Worm (Caenorhabditis elegans) whole organism, L3 larva: Measurements from ENCODE around the gene C08F1.6.

ENCODE experiments used
- R02D3.7 ChIP-seq: fragments of 150-350 bp; optimal IDR thresholded peaks from 2 replicates; lab custom pipeline; 2014; ENCODE audit warnings: missing biosample characterization, missing genetic modification characterization
- ZK546.5 ChIP-seq: sonication (generic microtip); optimal IDR thresholded peaks from 2 replicates; lab custom pipeline; 2017; ENCODE audit warnings: missing biosample characterization, missing genetic modification characterization
- aly-2 ChIP-seq: fragments of 150-350 bp; optimal IDR thresholded peaks from 2 replicates; lab custom pipeline; 2014; ENCODE audit warnings: missing biosample characterization, missing genetic modification characterization
- ceh-16 ChIP-seq: sonication (generic microtip); optimal IDR thresholded peaks from 2 replicates; lab custom pipeline; 2017; ENCODE audit warnings: missing biosample characterization, missing genetic modification characterization
- ceh-28 ChIP-seq: fragments of 150-350 bp; optimal IDR thresholded peaks from 2 replicates; lab custom pipeline; 2014; ENCODE audit warnings: missing biosample characterization, missing genetic modification reagents, missing genetic modification characterization
- ceh-9 ChIP-seq: sonication (generic microtip); optimal IDR thresholded peaks from 2 replicates; lab custom pipeline; 2018; ENCODE audit warnings: missing biosample characterization, missing genetic modification characterization
- egl-27 ChIP-seq: sonication (generic microtip); optimal IDR thresholded peaks from 4 replicates; lab custom pipeline; 2017; ENCODE audit warnings: missing biosample characterization, missing genetic modification reagents, missing genetic modification characterization
- egl-5 ChIP-seq: fragments of 150-350 bp; optimal IDR thresholded peaks from 2 replicates; lab custom pipeline; 2017; ENCODE audit warnings: missing biosample characterization, missing genetic modification reagents, missing genetic modification characterization, inconsistent platforms
- elt-1 ChIP-seq: fragments of 150-350 bp; optimal IDR thresholded peaks from 2 replicates; lab custom pipeline; 2014; ENCODE audit warnings: missing biosample characterization, missing genetic modification characterization
- elt-3 ChIP-seq, 3 experiments: fragments of 150-350 bp in 1 of 3; sonication (generic microtip) in 2 of 3; optimal IDR thresholded peaks; 2 replicates in 2 of 3; 4 replicates in 1 of 3; lab custom pipeline; 2014 to 2017; ENCODE audit warnings: missing biosample characterization in 3 of 3, missing genetic modification characterization in 3 of 3
- eor-1 ChIP-seq, 2 experiments: fragments of 150-350 bp; optimal IDR thresholded peaks; 2 replicates each; lab custom pipeline; 2014 to 2018; ENCODE audit warnings: missing biosample characterization in 2 of 2, missing genetic modification characterization in 2 of 2
- fkh-2 ChIP-seq: fragments of 150-350 bp; optimal IDR thresholded peaks from 2 replicates; lab custom pipeline; 2014; ENCODE audit warnings: missing biosample characterization, missing genetic modification reagents, missing genetic modification characterization
- fos-1 ChIP-seq: fragments of 150-350 bp; optimal IDR thresholded peaks from 2 replicates; lab custom pipeline; 2014; ENCODE audit warnings: missing biosample characterization, missing genetic modification characterization
- hmg-11 ChIP-seq: sonication (generic microtip); optimal IDR thresholded peaks from 2 replicates; lab custom pipeline; 2016; ENCODE audit warnings: missing genetic modification characterization, missing compliant biosample characterization
- jun-1 ChIP-seq: fragments of 150-350 bp; optimal IDR thresholded peaks from 2 replicates; lab custom pipeline; 2014; ENCODE audit warnings: missing biosample characterization, missing genetic modification reagents, missing genetic modification characterization
- lin-15B ChIP-seq: fragments of 150-350 bp; optimal IDR thresholded peaks from 2 replicates; lab custom pipeline; 2014; ENCODE audit warnings: missing biosample characterization, missing genetic modification characterization
- lin-39 ChIP-seq: fragments of 150-350 bp; optimal IDR thresholded peaks from 2 replicates; lab custom pipeline; 2018; ENCODE audit warnings: missing biosample characterization, missing genetic modification reagents, missing genetic modification characterization
- mdl-1 ChIP-seq: fragments of 150-350 bp; optimal IDR thresholded peaks from 2 replicates; lab custom pipeline; 2014; ENCODE audit warnings: missing biosample characterization, missing genetic modification characterization
- mml-1 ChIP-seq: fragments of 150-350 bp; sonication (generic microtip); optimal IDR thresholded peaks from 3 replicates; lab custom pipeline; 2014; ENCODE audit warnings: missing biosample characterization, missing genetic modification characterization
- nfya-1 ChIP-seq: sonication (generic microtip); optimal IDR thresholded peaks from 2 replicates; lab custom pipeline; 2017; ENCODE audit warnings: missing genetic modification characterization, mild to moderate bottlenecking, missing compliant biosample characterization, antibody characterized with exemption, moderate library complexity; ENCODE audit not compliant: insufficient read depth
- nhr-12 ChIP-seq: fragments of 150-350 bp; optimal IDR thresholded peaks from 2 replicates; lab custom pipeline; 2014; ENCODE audit warnings: missing biosample characterization, missing genetic modification characterization
- nhr-23 ChIP-seq: fragments of 150-350 bp; optimal IDR thresholded peaks from 2 replicates; lab custom pipeline; 2014; ENCODE audit warnings: missing biosample characterization, missing genetic modification reagents, missing genetic modification characterization
- nhr-237 ChIP-seq: fragments of 150-350 bp; optimal IDR thresholded peaks from 2 replicates; lab custom pipeline; 2014; ENCODE audit warnings: missing biosample characterization, missing genetic modification characterization
- nhr-25 ChIP-seq: sonication (generic microtip); optimal IDR thresholded peaks from 2 replicates; lab custom pipeline; 2017; ENCODE audit warnings: missing biosample characterization, missing genetic modification characterization
- nhr-28 ChIP-seq: fragments of 150-350 bp; optimal IDR thresholded peaks from 2 replicates; lab custom pipeline; 2014; ENCODE audit warnings: missing biosample characterization, missing genetic modification characterization
- nhr-43 ChIP-seq: sonication (generic microtip); optimal IDR thresholded peaks from 2 replicates; lab custom pipeline; 2016; ENCODE audit warnings: mild to moderate bottlenecking, missing genetic modification characterization, missing compliant biosample characterization; ENCODE audit not compliant: poor library complexity, severe bottlenecking
- nhr-67 ChIP-seq: fragments of 150-350 bp; optimal IDR thresholded peaks from 2 replicates; lab custom pipeline; 2014; ENCODE audit warnings: missing biosample characterization, missing genetic modification characterization
- nhr-76 ChIP-seq: fragments of 150-350 bp; sonication (generic microtip); optimal IDR thresholded peaks from 5 replicates; lab custom pipeline; 2014; ENCODE audit warnings: missing biosample characterization, missing genetic modification characterization
- nhr-77 ChIP-seq: fragments of 150-350 bp; optimal IDR thresholded peaks from 2 replicates; lab custom pipeline; 2014; ENCODE audit warnings: missing biosample characterization, missing genetic modification characterization
- pha-4 ChIP-seq: fragments of 150-350 bp; optimal IDR thresholded peaks from 2 replicates; lab custom pipeline; 2014; ENCODE audit warnings: missing biosample characterization, missing genetic modification reagents, missing genetic modification characterization
- pqm-1 ChIP-seq: fragments of 150-350 bp; optimal IDR thresholded peaks from 2 replicates; lab custom pipeline; 2017; ENCODE audit warnings: missing biosample characterization, missing genetic modification characterization, inconsistent platforms
- skn-1 ChIP-seq: fragments of 150-350 bp; optimal IDR thresholded peaks from 2 replicates; lab custom pipeline; 2014; ENCODE audit warnings: missing biosample characterization, missing genetic modification characterization
- snpc-4 ChIP-seq: fragments of 150-350 bp; optimal IDR thresholded peaks from 2 replicates; lab custom pipeline; 2014; ENCODE audit warnings: missing biosample characterization, missing genetic modification characterization
- tbx-2 ChIP-seq: sonication (generic microtip); optimal IDR thresholded peaks from 2 replicates; lab custom pipeline; 2016; ENCODE audit warnings: mild to moderate bottlenecking, missing genetic modification characterization, missing compliant biosample characterization
- unc-62 ChIP-seq: fragments of 150-350 bp; sonication (generic microtip); optimal IDR thresholded peaks from 4 replicates; lab custom pipeline; 2014; ENCODE audit warnings: missing biosample characterization, missing genetic modification reagents, missing genetic modification characterization
- zag-1 ChIP-seq: fragments of 150-350 bp; optimal IDR thresholded peaks from 2 replicates; lab custom pipeline; 2014; ENCODE audit warnings: missing biosample characterization, missing genetic modification characterization
- ztf-11 ChIP-seq: fragments of 150-350 bp; optimal IDR thresholded peaks from 2 replicates; lab custom pipeline; 2014; ENCODE audit warnings: missing biosample characterization, missing genetic modification characterization

C08F1.6 gene

ce11 chrII:1757033-1757432 lies 31.0 kb downstream of the C08F1.6 start, which contains the start of gene F36H5.10:
F36H5.10 (plus strand) TSS chrII:1757333.
- no peak for TF ChIP-seq nhr-76 (tag; lab: Kevin White, UChicago)
- TF ChIP-seq aly-2 (tag; lab: Kevin White, UChicago), result no peak
- no peak for TF ChIP-seq nhr-12 (tag; lab: Kevin White, UChicago)
- no peak for TF ChIP-seq elt-1 (tag; lab: Kevin White, UChicago)
- TF ChIP-seq ZK546.5 (tag; lab: Kevin White, UChicago), result no peak
- no peak for TF ChIP-seq jun-1 (tag; lab: Kevin White, UChicago)
- no peak for TF ChIP-seq mml-1 (tag; lab: Kevin White, UChicago)
- TF ChIP-seq nhr-25, result no peak
- no peak for TF ChIP-seq hmg-11 (tag; lab: Kevin White, UChicago)

DNA sequence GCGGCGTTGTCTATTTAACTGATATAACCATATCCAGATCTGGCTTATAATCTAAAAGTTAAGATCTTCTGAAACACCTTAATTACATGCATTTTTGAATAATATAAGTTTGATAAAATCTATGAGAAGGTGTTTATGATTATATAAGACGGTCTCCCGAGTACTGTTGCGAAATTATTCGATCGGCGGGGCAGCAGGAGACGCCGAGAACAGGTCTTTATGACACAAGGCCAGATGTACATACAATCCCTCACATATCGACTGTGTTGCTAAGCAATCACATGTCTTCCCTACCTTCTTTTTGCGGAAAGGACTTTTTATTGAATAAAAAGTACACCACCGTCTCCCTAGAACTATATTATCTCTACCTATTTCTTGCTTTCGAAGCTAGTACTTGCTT lies 31.4 kb downstream of the C08F1.6 start, which contains the start of gene fbxb-53:
Gene fbxb-53, plus strand, starts transcription at position 301 of the 400 bp plus-strand sequence.
- TF ChIP-seq skn-1 (no peak), egl-5 (tag; lab: Kevin White, UChicago) (no peak), egl-27 (tag; lab: Kevin White, UChicago) (no peak), mml-1 (tag; lab: Kevin White, UChicago) (no peak), zag-1 (tag; lab: Kevin White, UChicago) (no peak), nfya-1 (tag; lab: Kevin White, UChicago) (no peak), fos-1 (tag; lab: Kevin White, UChicago) (no peak), nhr-43 (no peak), elt-1 (tag; lab: Kevin White, UChicago) (no peak)

DNA sequence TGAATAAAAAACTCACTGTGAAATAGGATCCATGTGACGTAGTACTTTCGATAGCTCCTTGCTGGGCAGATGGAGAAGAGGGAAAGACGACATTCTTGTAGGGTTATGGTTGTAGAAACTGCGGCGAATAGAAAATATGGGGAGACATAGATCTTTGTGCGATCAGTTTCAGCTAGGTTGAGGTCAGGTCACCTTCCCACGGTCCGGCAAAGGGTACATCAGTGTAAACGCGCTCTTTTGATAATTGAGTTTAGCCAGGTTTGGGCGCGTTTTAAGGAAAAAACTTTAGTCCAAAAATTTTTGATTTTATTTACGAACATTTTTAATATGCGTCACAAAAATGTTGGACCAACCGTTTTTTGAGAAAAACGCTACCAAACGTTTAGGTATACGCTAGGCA lies 31.9 kb downstream of the C08F1.6 start, which contains the start of gene F36H5.17:
Gene F36H5.17, minus strand, starts transcription at position 101 of the 400 bp plus-strand sequence.
- no peak for TF ChIP-seq nhr-67 (tag; lab: Kevin White, UChicago)
- no peak for TF ChIP-seq nhr-28
- no peak for TF ChIP-seq zag-1 (tag; lab: Kevin White, UChicago)
- TF ChIP-seq snpc-4 (tag; lab: Kevin White, UChicago), result no peak
- no peak for TF ChIP-seq pqm-1 (tag; lab: Kevin White, UChicago)
- TF ChIP-seq skn-1, result no peak
- TF ChIP-seq R02D3.7 (tag; lab: Kevin White, UChicago), result no peak
- TF ChIP-seq nhr-23 (tag; lab: Kevin White, UChicago), result no peak
- TF ChIP-seq nhr-43, result no peak
- TF ChIP-seq aly-2 (tag; lab: Kevin White, UChicago), result no peak
- TF ChIP-seq mdl-1, result no peak
- TF ChIP-seq lin-15B, result no peak
- TF ChIP-seq tbx-2, result no peak
- TF ChIP-seq fos-1 (tag; lab: Kevin White, UChicago), result no peak
- no peak for TF ChIP-seq ceh-28 (tag; lab: Kevin White, UChicago)
- TF ChIP-seq nfya-1 (tag; lab: Kevin White, UChicago), result no peak
- no peak for TF ChIP-seq lin-39 (tag; lab: Kevin White, UChicago)
- TF ChIP-seq nhr-237 (tag; lab: Kevin White, UChicago), result no peak
- no peak for TF ChIP-seq nhr-77 (tag; lab: Kevin White, UChicago)
- no peak for TF ChIP-seq hmg-11 (tag; lab: Kevin White, UChicago)

ce11 chrII:1752990-1753389 lies 35.0 kb downstream of the C08F1.6 start, which contains the start of gene F36H5.9:
F36H5.9 (minus strand) TSS chrII:1753090.
- TF ChIP-seq unc-62 (no peak), lin-39 (tag; lab: Kevin White, UChicago) (no peak), ztf-11 (tag; lab: Kevin White, UChicago) (no peak), nhr-23 (tag; lab: Kevin White, UChicago) (no peak), ceh-16 (tag; lab: Kevin White, UChicago) (no peak), mdl-1 (no peak), fkh-2 (tag; lab: Kevin White, UChicago) (no peak), elt-3 (tag; optimal IDR thresholded peaks at IDR 0.05; lab: Kevin White, UChicago) (no peak), zag-1 (tag; lab: Kevin White, UChicago) (no peak), nhr-67 (tag; lab: Kevin White, UChicago) (no peak), lin-15B (no peak), eor-1 (tag; optimal IDR thresholded peaks at IDR 0.05; lab: Kevin White, UChicago) (no peak), pha-4 (no peak), nhr-76 (tag; lab: Kevin White, UChicago) (no peak), aly-2 (tag; lab: Kevin White, UChicago) (no peak), nhr-43 (no peak), R02D3.7 (tag; lab: Kevin White, UChicago) (no peak), ceh-9 (no peak), ceh-28 (tag; lab: Kevin White, UChicago) (no peak)
